Worm (Caenorhabditis elegans): ENCODE results near the gene F44G4.1.

The F44G4.1 gene

DNA sequence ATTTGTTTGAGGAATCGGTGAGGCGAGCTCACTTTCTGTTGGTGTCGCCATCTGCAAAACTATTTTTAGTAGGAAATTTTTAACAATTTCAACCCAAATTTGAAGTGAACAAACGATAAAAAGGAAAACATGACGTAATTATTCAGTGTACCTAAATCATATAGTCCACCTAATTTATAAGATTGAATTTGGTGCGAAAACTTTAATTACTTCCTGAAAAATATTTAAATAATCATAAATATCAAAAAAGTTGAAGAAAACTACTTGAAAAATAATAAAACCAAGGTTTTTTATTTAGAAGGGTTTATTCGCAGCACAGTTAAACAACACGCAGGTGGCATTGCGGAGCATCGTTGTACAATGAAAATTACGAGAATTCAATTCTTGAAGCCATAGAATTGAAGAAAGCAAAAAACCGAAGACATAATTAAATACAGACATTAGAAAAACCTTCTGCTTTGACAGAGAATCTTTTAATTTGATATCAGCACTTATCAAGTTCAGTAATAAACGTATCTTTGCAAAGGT is 20.9 kb upstream of the F44G4.1 start, which contains the start of gene tomm-40:
Gene tomm-40 (minus strand): TSS at position 51 of the 528 bp plus-strand sequence.
- no peak for TF ChIP-seq flt-1 (GFP tag; IDR thresholded peaks at IDR 0.05)
- peak; percentile 47 for TF ChIP-seq F13C5.2 (tag; optimal IDR thresholded peaks at IDR 0.05)
- no peak for TF ChIP-seq tbx-37 (GFP tag; conservative IDR thresholded peaks at IDR 0.05)

- no peak for TF ChIP-seq ama-1 (optimal IDR thresholded peaks at IDR 0.05)
- no peak for TF ChIP-seq hmg-4 (GFP tag; optimal IDR thresholded peaks at IDR 0.05)
- no peak for TF ChIP-seq sea-1 (GFP tag; conservative IDR thresholded peaks at IDR 0.05)
- TF ChIP-seq ets-7 (tag; optimal IDR thresholded peaks at IDR 0.05): no peak
These were observed 11.8 kb upstream of the F44G4.1 start, which contains the start of gene C18E9.7 for ce11 chrII:8982683-8983082. TSS of gene C18E9.7 (minus strand) at chrII:8982783.

DNA sequence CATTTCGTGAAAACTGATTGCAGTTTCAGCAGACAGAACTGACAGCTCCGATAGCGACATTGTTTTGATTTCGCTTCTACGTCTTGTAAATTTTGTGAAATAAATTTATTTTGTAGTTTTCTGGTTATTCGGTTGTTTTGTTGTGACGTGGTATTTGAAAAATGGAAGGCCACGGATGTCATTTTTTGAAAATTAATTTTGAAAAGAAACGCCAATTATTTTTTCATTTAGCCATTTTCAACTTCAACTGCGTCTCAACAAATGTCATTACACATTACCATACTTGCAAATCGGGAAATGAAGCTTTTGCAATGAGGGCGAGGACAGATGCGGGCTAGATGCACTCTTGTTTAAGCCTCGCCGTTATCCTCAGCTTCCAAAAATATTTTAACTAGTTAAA is 6.5 kb upstream of the F44G4.1 start, which contains the start of gene C18E9.8:
Gene C18E9.8 (minus strand): TSS at position 101 of the 400 bp plus-strand sequence.
- TF ChIP-seq tra-4 (tag; optimal IDR thresholded peaks at IDR 0.05) (no peak), B0310.2 (tag; optimal IDR thresholded peaks at IDR 0.05) (no peak), aly-1 (tag; optimal IDR thresholded peaks at IDR 0.05) (no peak), hnd-1 (tag; optimal IDR thresholded peaks at IDR 0.05) (no peak)

DNA sequence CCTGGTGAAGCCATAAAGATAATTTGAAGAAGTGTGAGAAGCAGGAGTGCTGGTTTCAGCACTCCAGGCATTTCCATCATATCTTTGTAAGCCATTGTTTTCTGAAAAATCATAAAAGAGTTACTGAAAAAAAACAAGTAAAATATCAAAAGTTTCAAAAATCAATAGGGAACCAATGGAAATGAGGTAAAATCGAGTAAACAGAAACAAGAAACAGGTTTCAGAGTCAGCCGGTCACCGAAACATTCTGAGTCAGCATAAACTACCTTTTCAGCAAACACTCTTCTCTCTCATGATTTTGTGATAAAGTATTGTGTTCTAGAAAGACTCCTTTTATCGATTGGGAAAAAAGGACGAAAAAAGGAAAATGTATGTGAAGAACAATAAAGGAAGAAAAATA is 5.0 kb upstream of the F44G4.1 start, which contains the start of gene C18E9.9:
Gene C18E9.9 (minus strand): TSS at position 101 of the 400 bp plus-strand sequence.
- no peak for TF ChIP-seq pes-1 (GFP tag; IDR thresholded peaks at IDR 0.05)
- no peak for TF ChIP-seq hnd-1 (tag; optimal IDR thresholded peaks at IDR 0.05)
- TF ChIP-seq hmbx-1 (tag; optimal IDR thresholded peaks at IDR 0.05): no peak
- TF ChIP-seq tra-4 (tag; optimal IDR thresholded peaks at IDR 0.05): no peak
- TF ChIP-seq F13C5.2 (tag; optimal IDR thresholded peaks at IDR 0.05): no peak
- no peak for TF ChIP-seq aly-1 (tag; optimal IDR thresholded peaks at IDR 0.05)
- no peak for TF ChIP-seq ama-1 (optimal IDR thresholded peaks at IDR 0.05)
- no peak for TF ChIP-seq scrt-1 (GFP tag; IDR thresholded peaks at IDR 0.05)
- no peak for TF ChIP-seq ceh-13 (GFP tag; optimal IDR thresholded peaks at IDR 0.05)
- TF ChIP-seq tbx-37 (GFP tag; conservative IDR thresholded peaks at IDR 0.05): no peak

- no peak for TF ChIP-seq ets-7 (tag; optimal IDR thresholded peaks at IDR 0.05)
- no peak for TF ChIP-seq tbx-37 (GFP tag; conservative IDR thresholded peaks at IDR 0.05)
- TF ChIP-seq hmbx-1 (tag; optimal IDR thresholded peaks at IDR 0.05): no peak
- TF ChIP-seq tra-4 (tag; optimal IDR thresholded peaks at IDR 0.05): no peak
- TF ChIP-seq ceh-36 (tag; optimal IDR thresholded peaks at IDR 0.05): no peak
- no peak for TF ChIP-seq aly-1 (tag; optimal IDR thresholded peaks at IDR 0.05)
- no peak for TF ChIP-seq sea-1 (GFP tag; conservative IDR thresholded peaks at IDR 0.05)
- TF ChIP-seq pes-1 (GFP tag; IDR thresholded peaks at IDR 0.05): no peak
- TF ChIP-seq F13C5.2 (tag; optimal IDR thresholded peaks at IDR 0.05): no peak
- TF ChIP-seq tbx-11 (GFP tag; IDR thresholded peaks at IDR 0.05): no peak
- TF ChIP-seq B0310.2 (tag; optimal IDR thresholded peaks at IDR 0.05): no peak
- no peak for TF ChIP-seq ceh-13 (GFP tag; optimal IDR thresholded peaks at IDR 0.05)
- TF ChIP-seq ama-1 (optimal IDR thresholded peaks at IDR 0.05): no peak
- no peak for TF ChIP-seq flt-1 (GFP tag; IDR thresholded peaks at IDR 0.05)
- TF ChIP-seq scrt-1 (GFP tag; IDR thresholded peaks at IDR 0.05): no peak
- no peak for TF ChIP-seq hmg-4 (GFP tag; optimal IDR thresholded peaks at IDR 0.05)
These were observed 4.2 kb upstream of the F44G4.1 start for ce11 chrII:8990267-8990666.

DNA sequence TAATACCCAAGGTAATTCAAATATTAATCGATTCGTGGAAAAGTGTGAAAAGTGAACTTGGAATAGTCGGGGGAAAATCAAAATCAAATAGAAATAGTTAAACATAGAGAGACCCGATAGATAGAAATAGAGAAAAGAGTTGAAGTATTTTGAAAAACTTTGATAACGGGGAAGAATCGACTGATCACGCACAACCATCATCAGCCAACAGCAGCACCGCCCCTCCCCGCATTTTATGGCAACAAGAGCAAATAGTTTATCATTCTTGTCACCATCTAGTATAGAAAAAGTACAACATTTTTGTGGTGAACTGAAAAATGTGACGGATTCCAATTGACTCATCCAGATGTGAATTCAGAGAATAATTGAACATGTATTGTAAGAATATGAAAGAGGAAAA is 2.8 kb upstream of the F44G4.1 start:
- TF ChIP-seq pes-1 (GFP tag; IDR thresholded peaks at IDR 0.05) (no peak), sea-1 (GFP tag; conservative IDR thresholded peaks at IDR 0.05) (no peak), hmg-4 (GFP tag; optimal IDR thresholded peaks at IDR 0.05) (no peak), B0310.2 (tag; optimal IDR thresholded peaks at IDR 0.05) (no peak), aly-1 (tag; optimal IDR thresholded peaks at IDR 0.05) (no peak), hnd-1 (tag; optimal IDR thresholded peaks at IDR 0.05) (no peak), F13C5.2 (tag; optimal IDR thresholded peaks at IDR 0.05) (no peak), tbx-37 (GFP tag; conservative IDR thresholded peaks at IDR 0.05) (no peak), tbx-11 (GFP tag; IDR thresholded peaks at IDR 0.05) (no peak), ceh-13 (GFP tag; optimal IDR thresholded peaks at IDR 0.05) (no peak), ceh-36 (tag; optimal IDR thresholded peaks at IDR 0.05) (no peak), ama-1 (optimal IDR thresholded peaks at IDR 0.05) (no peak), hmbx-1 (tag; optimal IDR thresholded peaks at IDR 0.05) (no peak), flt-1 (GFP tag; IDR thresholded peaks at IDR 0.05) (no peak), scrt-1 (GFP tag; IDR thresholded peaks at IDR 0.05) (no peak), ets-7 (tag; optimal IDR thresholded peaks at IDR 0.05) (no peak), tra-4 (tag; optimal IDR thresholded peaks at IDR 0.05) (no peak)

ce11 chrII:8992780-8993179 is 1.7 kb upstream of the F44G4.1 start, which contains the start of gene ooc-5:
TSS of gene ooc-5 (plus strand) at chrII:8993160.
- TF ChIP-seq hmbx-1 (tag; optimal IDR thresholded peaks at IDR 0.05) (no peak), aly-1 (tag; optimal IDR thresholded peaks at IDR 0.05) (no peak), hnd-1 (tag; optimal IDR thresholded peaks at IDR 0.05) (no peak), tra-4 (tag; optimal IDR thresholded peaks at IDR 0.05) (no peak), flt-1 (GFP tag; IDR thresholded peaks at IDR 0.05) (no peak), B0310.2 (tag; optimal IDR thresholded peaks at IDR 0.05) (no peak), hmg-4 (GFP tag; optimal IDR thresholded peaks at IDR 0.05) (no peak), ets-7 (tag; optimal IDR thresholded peaks at IDR 0.05) (no peak), tbx-11 (GFP tag; IDR thresholded peaks at IDR 0.05) (no peak), F13C5.2 (tag; optimal IDR thresholded peaks at IDR 0.05) (no peak)

ce11 chrII:8996064-8996463 is 1.6 kb downstream of the F44G4.1 start, which contains the start of gene ndub-2:
TSS of gene ndub-2 (plus strand) at chrII:8996364.
- TF ChIP-seq flt-1 (GFP tag; IDR thresholded peaks at IDR 0.05) (no peak), ceh-36 (tag; optimal IDR thresholded peaks at IDR 0.05) (no peak), pes-1 (GFP tag; IDR thresholded peaks at IDR 0.05) (no peak)

All from whole organism, early embryonic.